Fruit fly (Drosophila melanogaster) whole organism, adult: Measurements from ENCODE around the gene CG5418.

Experiments used
- CG5204 ChIP-seq: fragments of 200-800 bp; sonication (Bioruptor generic); optimal IDR thresholded peaks from 2 replicates; lab custom pipeline; 2016; ENCODE audit warnings: missing biosample characterization, missing genetic modification characterization
- CG7045 ChIP-seq: fragments of 200-800 bp; sonication (Bioruptor generic); optimal IDR thresholded peaks from 2 replicates; lab custom pipeline; 2017; ENCODE audit warnings: missing biosample characterization, mild to moderate bottlenecking, missing genetic modification characterization
- CG7101 ChIP-seq: fragments of 200-800 bp; sonication (Bioruptor generic); optimal IDR thresholded peaks from 2 replicates; lab custom pipeline; 2018; ENCODE audit warnings: missing biosample characterization, mild to moderate bottlenecking, missing genetic modification characterization, moderate library complexity
- Clk ChIP-seq: fragments of 200-800 bp; sonication (Bioruptor generic); optimal IDR thresholded peaks from 2 replicates; lab custom pipeline; 2017; ENCODE audit warnings: missing biosample characterization, missing genetic modification characterization
- Crg-1 ChIP-seq: fragments of 200-800 bp; sonication (Bioruptor generic); optimal IDR thresholded peaks from 2 replicates; lab custom pipeline; 2016; ENCODE audit warnings: missing biosample characterization, missing genetic modification characterization
- tj ChIP-seq: fragments of 200-800 bp; sonication (Bioruptor generic); optimal IDR thresholded peaks from 3 replicates; lab custom pipeline; 2017; ENCODE audit warnings: missing biosample characterization, mild to moderate bottlenecking, missing genetic modification characterization, moderate library complexity

DNA sequence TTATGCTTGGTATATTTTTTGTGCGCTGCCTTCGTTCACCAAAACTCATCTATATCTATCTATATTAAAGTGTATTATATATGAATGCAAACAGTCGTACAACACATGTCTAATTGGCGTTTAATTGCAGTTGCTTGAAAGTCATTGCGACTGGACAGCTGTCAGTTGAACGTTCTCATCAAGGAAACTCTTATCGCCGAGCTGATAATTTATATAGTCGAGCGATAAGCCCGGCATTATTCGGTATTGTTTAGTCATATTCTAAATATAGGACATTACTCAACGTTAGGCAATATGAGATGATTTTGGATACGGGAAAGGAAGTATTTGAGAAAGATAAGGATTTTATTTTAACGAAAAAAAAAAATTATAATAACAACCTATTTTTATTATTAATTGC is 42.2 kb upstream of the CG5418 start:
- TF ChIP-seq Crg-1 (GFP tag; lab: Kevin White, UChicago) (no peak), tj (GFP tag; lab: Kevin White, UChicago) (no peak), CG7045 (GFP tag; lab: Kevin White, UChicago) (no peak), CG7101 (no peak), Clk (GFP tag; lab: Kevin White, UChicago) (no peak), CG5204 (GFP tag; lab: Kevin White, UChicago) (no peak)
